Fruit fly (Drosophila melanogaster): ENCODE results near the gene Cox10.
A peak's percentile ranks its signal among the peaks of the same experiment; 100 is the strongest.

Gene Cox10

dm6 chr2L:10299077-10299809 lies 32.0 kb upstream of the Cox10 start (continued):
- TF ChIP-seq mirr (GFP tag; optimal IDR thresholded peaks at IDR 0.05): no peak
- no peak for TF ChIP-seq CG12071 (GFP tag; optimal IDR thresholded peaks at IDR 0.05)
- TF ChIP-seq luna (GFP tag; optimal IDR thresholded peaks at IDR 0.05): no peak
- peak in 1 of 2 experiments; percentile 25 for TF ChIP-seq bsh (GFP tag; optimal IDR thresholded peaks at IDR 0.05)
- no peak for TF ChIP-seq so (GFP tag; IDR thresholded peaks at IDR 0.05)
- TF ChIP-seq CG15601 (tag; optimal IDR thresholded peaks at IDR 0.05): no peak
- TF ChIP-seq crol (GFP tag; IDR thresholded peaks at IDR 0.05): no peak
- peak; percentile 29 for TF ChIP-seq CG10979 (tag; optimal IDR thresholded peaks at IDR 0.05)
- no peak for TF ChIP-seq CG6765 (GFP tag; optimal IDR thresholded peaks at IDR 0.05)
- no peak for TF ChIP-seq wdn (GFP tag; IDR thresholded peaks at IDR 0.05)
- no peak for TF ChIP-seq cato (GFP tag; optimal IDR thresholded peaks at IDR 0.05; ENCODE audit: borderline replicate concordance)
- no peak for TF ChIP-seq CG43689 (GFP tag; IDR thresholded peaks at IDR 0.05)
- no peak for TF ChIP-seq Hand (GFP tag; optimal IDR thresholded peaks at IDR 0.05)
- no peak for TF ChIP-seq CG1529 (GFP tag; optimal IDR thresholded peaks at IDR 0.05)
- no peak for TF ChIP-seq kay (GFP tag; optimal IDR thresholded peaks at IDR 0.05)
- no peak for TF ChIP-seq CG9817 (tag; optimal IDR thresholded peaks at IDR 0.05)
- TF ChIP-seq CG6854 (GFP tag; optimal IDR thresholded peaks at IDR 0.05): no peak
- no peak for TF ChIP-seq CG10274 (GFP tag; optimal IDR thresholded peaks at IDR 0.05)
- TF ChIP-seq CG14441 (GFP tag; IDR thresholded peaks at IDR 0.05): no peak
- no peak for TF ChIP-seq zfh2 (GFP tag; optimal IDR thresholded peaks at IDR 0.05)
- TF ChIP-seq CG10267 (tag; optimal IDR thresholded peaks at IDR 0.05): no peak
- TF ChIP-seq H15 (GFP tag; IDR thresholded peaks at IDR 0.05): no peak
- no peak for TF ChIP-seq Sry-β (GFP tag; optimal IDR thresholded peaks at IDR 0.05)
- TF ChIP-seq p53 (GFP tag; optimal IDR thresholded peaks at IDR 0.05): no peak
- no peak for TF ChIP-seq CG4328 (GFP tag; optimal IDR thresholded peaks at IDR 0.05)
- TF ChIP-seq ttk (GFP tag; IDR thresholded peaks at IDR 0.05): no peak
- TF ChIP-seq CG14050 (GFP tag; IDR thresholded peaks at IDR 0.05): no peak
- no peak for TF ChIP-seq Sry-δ (GFP tag; optimal IDR thresholded peaks at IDR 0.05)
- TF ChIP-seq otp (GFP tag; IDR thresholded peaks at IDR 0.05): no peak
- TF ChIP-seq CG7745 (tag; optimal IDR thresholded peaks at IDR 0.05): no peak
- TF ChIP-seq Dip2 (GFP tag; IDR thresholded peaks at IDR 0.05): no peak
- TF ChIP-seq CG18011 (GFP tag; optimal IDR thresholded peaks at IDR 0.05): peak; percentile 12
- no peak for TF ChIP-seq Hmr (GFP tag; optimal IDR thresholded peaks at IDR 0.05)
- no peak for TF ChIP-seq GATAe (GFP tag; conservative IDR thresholded peaks at IDR 0.05)
- no peak for TF ChIP-seq CG2202 (tag; optimal IDR thresholded peaks at IDR 0.05)
- 0 out of 2 replicates have a peak, but pooled peaks have one; percentile 7 for TF ChIP-seq slbo (GFP tag; IDR thresholded peaks at IDR 0.05)
- no peak for TF ChIP-seq CG14965 (GFP tag; optimal IDR thresholded peaks at IDR 0.05; ENCODE audit: borderline replicate concordance)

- TF ChIP-seq CG1024 (GFP tag; IDR thresholded peaks at IDR 0.05) (peak; percentile 44; the same call in 1 of the 2 replicates), az2 (GFP tag; optimal IDR thresholded peaks at IDR 0.05) (peak; percentile 77), gcm (GFP tag; optimal IDR thresholded peaks at IDR 0.05) (peak; percentile 73), yki (optimal IDR thresholded peaks at IDR 0.05) (no peak), CG7745 (tag; optimal IDR thresholded peaks at IDR 0.05) (no peak), ssp (GFP tag; IDR thresholded peaks at IDR 0.05) (no peak), CG12769 (tag; optimal IDR thresholded peaks at IDR 0.05) (peak; percentile 64), al (GFP tag; IDR thresholded peaks at IDR 0.05) (no peak; the same call in 1 of the 2 replicates), ATbp (GFP tag; optimal IDR thresholded peaks at IDR 0.05) (peak; percentile 7), CG2120 (GFP tag; optimal IDR thresholded peaks at IDR 0.05) (peak; percentile 76), BEAF-32 (GFP tag; optimal IDR thresholded peaks at IDR 0.05) (peak; percentile 15), sd (tag; optimal IDR thresholded peaks at IDR 0.05) (peak; percentile 65), CG15073 (GFP tag; optimal IDR thresholded peaks at IDR 0.05) (no peak), MESR4 (GFP tag; optimal IDR thresholded peaks at IDR 0.05) (peak; percentile 26), CG1603 (tag; optimal IDR thresholded peaks at IDR 0.05) (peak; percentile 76), B-H1 (GFP tag; IDR thresholded peaks at IDR 0.05) (peak; percentile 61; the same call in 1 of the 3 replicates), CG4328 (GFP tag; optimal IDR thresholded peaks at IDR 0.05) (no peak)
Observed at dm6 chr2L:10299810-10300147, 31.5 kb upstream of the Cox10 start, which contains the start of gene CYLD. TSS of gene CYLD (minus strand) at chr2L:10299847.

Measured in whole organism, embryonic.